Worm (Caenorhabditis elegans) whole organism, young adult: Measurements from ENCODE around the gene catp-7.

ENCODE experiments used
- K11D2.4 ChIP-seq: fragments of 200-800 bp; sonication (Bioruptor generic); IDR thresholded peaks from 2 replicates; pipeline ENCODE4 v1.3.6; 2022; ENCODE audit warnings: missing genetic modification reagents, missing genetic modification characterization, missing compliant biosample characterization
- ama-1 ChIP-seq, 3 experiments: fragments of 150-350 bp in 1 of 3; sonication (generic microtip) in 2 of 3; optimal IDR thresholded peaks; 2 replicates each; lab custom pipeline; 2014 to 2018; ENCODE audit warnings: missing biosample characterization in 2 of 3, missing genetic modification characterization in 2 of 3, missing genetic modification reagents in 2 of 3
- efl-1 ChIP-seq: fragments of 150-350 bp; optimal IDR thresholded peaks from 2 replicates; lab custom pipeline; 2014; ENCODE audit warnings: missing biosample characterization, missing genetic modification reagents, missing genetic modification characterization
- hlh-12 ChIP-seq: sonication (generic microtip); optimal IDR thresholded peaks from 2 replicates; lab custom pipeline; 2016; ENCODE audit warnings: missing genetic modification characterization, missing compliant biosample characterization
- lin-40 ChIP-seq: sonication (generic microtip); optimal IDR thresholded peaks from 2 replicates; lab custom pipeline; 2016; ENCODE audit warnings: missing genetic modification characterization, mild to moderate bottlenecking, missing compliant biosample characterization, missing genotype, missing genetic modification reagents
- lin-54 ChIP-seq: fragments of 200-800 bp; sonication (Bioruptor generic); optimal IDR thresholded peaks from 2 replicates; lab custom pipeline; 2018; ENCODE audit warnings: mild to moderate bottlenecking, missing genetic modification characterization, missing compliant biosample characterization
- mes-4 ChIP-seq: sonication (generic microtip); optimal IDR thresholded peaks from 2 replicates; lab custom pipeline; 2016; ENCODE audit warnings: missing genotype, missing genetic modification characterization, missing compliant biosample characterization
- nhr-120 ChIP-seq: fragments of 200-800 bp; sonication (Bioruptor generic); IDR thresholded peaks from 2 replicates; pipeline ENCODE4 v1.3.6; 2022; ENCODE audit warnings: missing genetic modification characterization, missing compliant biosample characterization
- nhr-80 ChIP-seq: sonication (generic microtip); optimal IDR thresholded peaks from 2 replicates; lab custom pipeline; 2016; ENCODE audit warnings: missing genetic modification characterization, missing compliant biosample characterization
- rec-8 ChIP-seq, 2 experiments: sonication (generic microtip); optimal IDR thresholded peaks; 2 replicates each; lab custom pipeline; 2016; ENCODE audit warnings: mild to moderate bottlenecking in 2 of 2, missing genetic modification characterization in 2 of 2, missing genetic modification reagents in 2 of 2, missing genotype in 2 of 2, missing biosample characterization in 1 of 2, missing compliant biosample characterization in 1 of 2, moderate library complexity in 1 of 2
- zim-3 ChIP-seq: sonication (generic microtip); optimal IDR thresholded peaks from 2 replicates; lab custom pipeline; 2017; ENCODE audit warnings: mild to moderate bottlenecking, missing genetic modification characterization, moderate library complexity, missing compliant biosample characterization
- ztf-22 ChIP-seq: fragments of 200-800 bp; sonication (Bioruptor generic); optimal IDR thresholded peaks from 2 replicates; lab custom pipeline; 2018; ENCODE audit warnings: mild to moderate bottlenecking, missing genetic modification characterization, moderate library complexity, missing compliant biosample characterization

- no peak for TF ChIP-seq mes-4 (tag; lab: Kevin White, UChicago)
- no peak for TF ChIP-seq nhr-120 (GFP tag; lab: Robert Waterston, UW)
- no peak for TF ChIP-seq ztf-22 (GFP tag; lab: Kevin White, UChicago)
- no peak for TF ChIP-seq nhr-80 (tag; lab: Kevin White, UChicago)
- TF ChIP-seq zim-3 (tag; lab: Kevin White, UChicago), result no peak
- TF ChIP-seq rec-8 (tag; optimal IDR thresholded peaks at IDR 0.05; lab: Kevin White, UChicago), result no peak
- TF ChIP-seq K11D2.4, result no peak
- TF ChIP-seq lin-54 (GFP tag; lab: Kevin White, UChicago), result no peak
- no peak for TF ChIP-seq lin-40 (tag; lab: Kevin White, UChicago)
- TF ChIP-seq ama-1 (optimal IDR thresholded peaks at IDR 0.05; lab: Kevin White, UChicago), result no peak
- TF ChIP-seq ama-1 (GFP tag; optimal IDR thresholded peaks at IDR 0.05; lab: Kevin White, UChicago), result no peak
- TF ChIP-seq efl-1 (GFP tag; lab: Kevin White, UChicago), result no peak
- no peak for TF ChIP-seq hlh-12
These were observed 40.5 kb downstream of the catp-7 start for ce11 chrIV:8626294-8626693.
